Fruit fly (Drosophila melanogaster): ENCODE data around the gene CG7202.

DNA sequence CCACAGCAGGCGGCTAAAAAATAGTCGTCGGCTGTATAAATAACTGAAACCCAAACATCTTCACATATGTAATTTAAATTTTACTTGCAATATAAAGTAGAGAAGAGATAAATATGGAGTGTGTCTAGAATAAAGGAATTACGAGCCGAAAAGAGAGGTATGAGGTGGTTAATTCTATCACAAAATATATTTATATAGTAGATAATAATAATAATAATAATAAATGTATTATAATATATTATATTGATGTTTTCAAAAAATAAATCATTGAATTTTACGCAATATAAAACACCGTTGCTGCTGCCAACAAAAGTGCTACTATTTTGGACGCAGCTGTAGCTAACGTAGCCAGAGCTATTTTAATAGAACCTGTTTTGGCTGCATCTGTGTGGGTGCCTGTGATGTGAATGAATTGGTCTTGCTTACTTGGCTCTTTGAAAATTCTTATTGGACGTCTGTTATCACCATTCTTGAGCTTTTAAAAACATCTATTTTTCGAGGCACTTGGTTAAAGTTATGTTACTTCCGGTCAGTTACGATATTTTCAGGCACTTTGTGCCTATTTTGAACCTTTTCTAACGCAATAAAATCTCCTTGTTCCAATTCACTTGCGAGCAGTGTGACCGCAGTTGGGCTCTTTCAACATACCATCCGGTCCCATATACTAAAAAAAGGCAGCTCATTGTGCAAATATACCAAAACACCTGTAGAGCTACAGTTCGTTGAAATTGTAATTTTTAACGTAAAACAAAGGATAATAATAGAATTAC, 4.5 kb upstream of the CG7202 start, which contains the start of gene Hr78:
- no peak for TF ChIP-seq pad (GFP tag; optimal IDR thresholded peaks at IDR 0.05)
- TF ChIP-seq CG33017 (tag; optimal IDR thresholded peaks at IDR 0.05), result peak; percentile 68
- TF ChIP-seq Clk (GFP tag; optimal IDR thresholded peaks at IDR 0.05), result no peak
- TF ChIP-seq ovo (GFP tag; optimal IDR thresholded peaks at IDR 0.05), result no peak
- TF ChIP-seq CG12768 (GFP tag; optimal IDR thresholded peaks at IDR 0.05), result peak; percentile 48
- TF ChIP-seq bab1 (GFP tag; optimal IDR thresholded peaks at IDR 0.05), result peak; percentile 38
- TF ChIP-seq Crg-1 (GFP tag; optimal IDR thresholded peaks at IDR 0.05), result no peak
- TF ChIP-seq CG7101 (tag; optimal IDR thresholded peaks at IDR 0.05), result peak; percentile 61
- TF ChIP-seq CG7045 (GFP tag; optimal IDR thresholded peaks at IDR 0.05), result peak; percentile 58
- peak; percentile 59 for TF ChIP-seq tj (GFP tag; optimal IDR thresholded peaks at IDR 0.05)

Data from whole organism, adult.